Worm (Caenorhabditis elegans): ENCODE results near the gene W03G11.2.

ce11 chrX:12125308-12125707 is 16.9 kb upstream of the W03G11.2 start, which contains the start of gene lgc-18:
- no peak for TF ChIP-seq flt-1 (GFP tag; IDR thresholded peaks at IDR 0.05)
- no peak for TF ChIP-seq ztf-29 (GFP tag; IDR thresholded peaks at IDR 0.05)
- no peak for TF ChIP-seq ztf-23 (GFP tag; IDR thresholded peaks at IDR 0.05)
- no peak for TF ChIP-seq klf-2 (GFP tag; conservative IDR thresholded peaks at IDR 0.05)
- no peak for TF ChIP-seq tab-1 (GFP tag; IDR thresholded peaks at IDR 0.05)
- no peak for TF ChIP-seq med-1 (GFP tag; optimal IDR thresholded peaks at IDR 0.05; ENCODE audit: insufficient read depth)
- TF ChIP-seq T22C8.4 (GFP tag; IDR thresholded peaks at IDR 0.05), result no peak

All from whole organism, midembryonic.